Worm (Caenorhabditis elegans): ENCODE data around the gene col-115.
A peak's percentile ranks its signal among the peaks of the same experiment; 100 is the strongest.

The col-115 gene

ce11 chrIV:7983728-7984346 is 4.6 kb upstream of the col-115 start:
- TF ChIP-seq lin-39 (tag; optimal IDR thresholded peaks at IDR 0.05) (no peak), ceh-82 (tag; optimal IDR thresholded peaks at IDR 0.05) (no peak), ama-1 (optimal IDR thresholded peaks at IDR 0.05) (no peak), swsn-7 (tag; optimal IDR thresholded peaks at IDR 0.05) (no peak), snu-23 (GFP tag; optimal IDR thresholded peaks at IDR 0.05) (peak; percentile 4), nhr-28 (tag; optimal IDR thresholded peaks at IDR 0.05) (no peak), tlp-1 (tag; optimal IDR thresholded peaks at IDR 0.05) (no peak), ztf-11 (tag; optimal IDR thresholded peaks at IDR 0.05) (no peak), tbx-2 (tag; optimal IDR thresholded peaks at IDR 0.05) (no peak), nhr-90 (tag; optimal IDR thresholded peaks at IDR 0.05; ENCODE audit: poor library complexity) (peak; percentile 26), snpc-4 (tag; optimal IDR thresholded peaks at IDR 0.05) (no peak), aly-2 (tag; optimal IDR thresholded peaks at IDR 0.05) (peak; percentile 50), rnt-1 (tag; optimal IDR thresholded peaks at IDR 0.05) (peak; percentile 20), efl-1 (optimal IDR thresholded peaks at IDR 0.05) (no peak), efl-1 (GFP tag; optimal IDR thresholded peaks at IDR 0.05 in 1 of 2) (peak in 1 of 2 experiments; percentile 90), nhr-71 (tag; optimal IDR thresholded peaks at IDR 0.05) (peak; percentile 14), unc-62 (GFP tag; optimal IDR thresholded peaks at IDR 0.05) (no peak), C04F5.9 (tag; optimal IDR thresholded peaks at IDR 0.05) (no peak), nhr-85 (tag) (peak; percentile 26), zip-4 (GFP tag; optimal IDR thresholded peaks at IDR 0.05) (no peak), xbp-1 (tag; optimal IDR thresholded peaks at IDR 0.05) (no peak)

- no peak for TF ChIP-seq swsn-7 (tag; optimal IDR thresholded peaks at IDR 0.05)
- peak in 5 of 6 experiments; percentile 31 to 99 (median 85) for TF ChIP-seq elt-3 (tag; optimal IDR thresholded peaks at IDR 0.05)
- TF ChIP-seq blmp-1 (tag; optimal IDR thresholded peaks at IDR 0.05), result peak; percentile 55
- TF ChIP-seq fkh-4 (tag; optimal IDR thresholded peaks at IDR 0.05; ENCODE audit: borderline replicate concordance), result no peak
- no peak for TF ChIP-seq egl-27 (tag; optimal IDR thresholded peaks at IDR 0.05)
- TF ChIP-seq aly-2 (tag; optimal IDR thresholded peaks at IDR 0.05), result no peak
- no peak for TF ChIP-seq mdl-1 (tag; optimal IDR thresholded peaks at IDR 0.05)
- no peak for TF ChIP-seq pqm-1 (tag; optimal IDR thresholded peaks at IDR 0.05)
- no peak for TF ChIP-seq nhr-84 (tag; optimal IDR thresholded peaks at IDR 0.05)
- no peak for TF ChIP-seq ces-1 (GFP tag; optimal IDR thresholded peaks at IDR 0.05)
- TF ChIP-seq Y116A8C.19 (tag; optimal IDR thresholded peaks at IDR 0.05; ENCODE audit: borderline replicate concordance), result no peak
- TF ChIP-seq ama-1 (optimal IDR thresholded peaks at IDR 0.05), result no peak
- no peak for TF ChIP-seq nhr-76 (tag; optimal IDR thresholded peaks at IDR 0.05)
- TF ChIP-seq ceh-63 (GFP tag; optimal IDR thresholded peaks at IDR 0.05), result no peak
- TF ChIP-seq lin-14 (GFP tag; optimal IDR thresholded peaks at IDR 0.05), result no peak
- no peak for TF ChIP-seq lin-15B (tag; optimal IDR thresholded peaks at IDR 0.05)
- TF ChIP-seq elt-2 (tag; optimal IDR thresholded peaks at IDR 0.05), result peak; percentile 2
- no peak for TF ChIP-seq nhr-19 (GFP tag; conservative IDR thresholded peaks at IDR 0.05)
- TF ChIP-seq C34B4.2 (tag; optimal IDR thresholded peaks at IDR 0.05), result no peak
Measured at ce11 chrIV:7985737-7986136, 2.7 kb upstream of the col-115 start.

ce11 chrIV:7987083-7987482 is 1.4 kb upstream of the col-115 start, which contains the start of gene mec-17:
Gene mec-17 (minus strand): TSS chrIV:7987183.
- TF ChIP-seq ceh-90 (tag; optimal IDR thresholded peaks at IDR 0.05), result no peak
- TF ChIP-seq egl-13 (tag; optimal IDR thresholded peaks at IDR 0.05), result no peak
- no peak for TF ChIP-seq nhr-20 (tag; optimal IDR thresholded peaks at IDR 0.05)
- TF ChIP-seq nhr-19 (GFP tag; conservative IDR thresholded peaks at IDR 0.05), result no peak
- no peak for TF ChIP-seq pqm-1 (tag; optimal IDR thresholded peaks at IDR 0.05)
- TF ChIP-seq egl-27 (tag; optimal IDR thresholded peaks at IDR 0.05), result no peak
- TF ChIP-seq sptf-1 (tag; optimal IDR thresholded peaks at IDR 0.05), result no peak
